Fruit fly (Drosophila melanogaster) whole organism: ENCODE measurements around the gene CG1958.

Source experiments
- CG8478 ChIP-seq: fragments of >200 bp; optimal IDR thresholded peaks from 2 replicates; lab custom pipeline; 2018; ENCODE audit warnings: inconsistent platforms
- Dll ChIP-seq: fragments of >200 bp; optimal IDR thresholded peaks from 2 replicates; lab custom pipeline; 2017
- EcR ChIP-seq, 2 experiments: fragments of >200 bp; optimal IDR thresholded peaks; 2 replicates each; lab custom pipeline; 2017; ENCODE audit warnings: missing biosample characterization in 2 of 2, missing genetic modification characterization in 2 of 2, missing genetic modification reagents in 2 of 2
- pan ChIP-seq: fragments of >200 bp; optimal IDR thresholded peaks from 2 replicates; lab custom pipeline; 2017
- psq ChIP-seq: fragments of >200 bp; optimal IDR thresholded peaks from 2 replicates; lab custom pipeline; 2017
- usp ChIP-seq: fragments of >200 bp; optimal IDR thresholded peaks from 2 replicates; lab custom pipeline; 2017; ENCODE audit warnings: missing biosample characterization, missing genetic modification characterization, mixed read lengths

CG1958 gene

DNA sequence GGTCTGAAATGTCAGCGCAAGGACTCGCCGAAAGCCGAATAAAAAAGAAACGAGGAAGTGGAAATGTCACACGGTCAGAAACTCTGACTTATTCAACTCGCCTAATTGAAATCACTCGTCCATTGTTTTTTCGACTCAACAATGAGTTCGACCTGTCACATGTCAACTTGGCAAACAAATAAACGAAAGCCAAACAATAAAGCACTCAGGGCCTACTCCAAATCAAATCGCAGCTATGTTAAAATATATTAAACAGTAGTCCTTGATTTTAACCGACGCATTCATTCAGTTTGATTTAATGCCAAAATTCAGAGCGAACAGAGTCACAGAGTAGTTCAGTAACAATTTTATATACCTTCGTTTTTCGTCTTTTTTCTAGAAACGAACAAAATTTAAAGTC, at the start of gene CG1958:
TSS of gene CG1958 (plus strand) at position 301 of the 400 bp plus-strand sequence.
- no peak for TF ChIP-seq CG8478
- no peak for TF ChIP-seq pan (lab: Kevin White, UChicago)
- no peak for TF ChIP-seq psq
- no peak for TF ChIP-seq EcR (GFP tag; optimal IDR thresholded peaks at IDR 0.05; lab: Kevin White, UChicago)
- no peak for TF ChIP-seq Dll
- TF ChIP-seq usp (GFP tag; lab: Kevin White, UChicago) = no peak

DNA sequence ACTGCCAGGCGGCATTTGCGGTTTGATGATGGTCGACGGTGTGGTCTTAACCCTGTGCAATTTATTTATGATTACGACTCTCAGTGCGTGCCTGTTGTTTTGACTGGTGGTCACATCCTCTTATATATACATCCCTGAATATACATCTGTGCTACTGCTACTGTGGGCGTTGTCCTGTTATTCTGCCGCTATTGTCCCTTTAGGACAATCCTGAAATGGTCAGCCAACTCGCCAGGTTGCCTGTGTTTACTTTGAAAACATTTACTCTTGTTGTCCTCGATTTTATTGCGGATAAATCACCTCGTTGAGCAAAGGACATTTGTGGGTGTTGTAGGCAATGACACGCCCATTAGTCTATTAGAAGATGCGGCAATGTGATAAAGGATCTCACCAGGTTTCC, 45.6 kb upstream of the CG1958 start:
- TF ChIP-seq EcR (GFP tag; optimal IDR thresholded peaks at IDR 0.05; lab: Kevin White, UChicago) = no peak

DNA sequence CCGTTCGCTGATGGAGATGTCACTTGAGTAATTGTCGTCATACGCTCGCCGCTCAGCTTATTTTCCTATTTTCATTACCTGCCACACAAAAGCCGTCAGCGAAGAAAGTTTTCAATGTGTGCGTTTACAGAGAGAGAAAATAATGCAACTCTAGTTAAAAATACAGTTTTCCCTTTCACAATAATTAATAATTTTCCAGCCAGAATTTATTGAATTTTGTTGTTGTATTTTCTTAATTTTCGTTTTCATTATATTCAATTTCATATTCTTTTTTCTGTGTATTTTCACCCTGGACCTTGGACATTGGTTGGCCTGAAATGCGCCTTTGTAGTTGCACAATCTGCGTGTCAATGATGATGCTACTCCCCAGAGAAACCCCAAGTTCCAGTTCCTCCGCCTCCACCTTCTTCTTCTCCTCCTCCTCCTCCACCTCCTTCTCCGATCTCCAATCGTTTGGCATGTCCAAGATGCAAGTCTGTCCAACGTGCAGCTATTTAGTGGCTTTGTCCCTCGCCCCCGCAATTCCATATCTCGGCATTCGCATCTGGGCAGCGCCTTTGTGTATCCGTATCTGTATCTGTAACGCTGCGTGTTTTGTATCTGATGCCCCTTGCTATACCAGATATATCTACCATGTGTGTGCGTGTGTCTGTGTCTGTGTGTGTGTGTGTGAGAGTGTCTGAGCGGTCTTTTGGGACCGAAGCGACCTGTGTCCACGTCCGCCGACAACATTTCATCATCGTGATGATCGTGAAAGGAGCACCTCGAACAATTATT, 44.4 kb upstream of the CG1958 start:
- TF ChIP-seq psq (no peak), Dll (no peak), CG8478 (no peak), pan (lab: Kevin White, UChicago) (no peak), EcR (GFP tag; optimal IDR thresholded peaks at IDR 0.05; lab: Kevin White, UChicago) (no peak), usp (GFP tag; lab: Kevin White, UChicago) (no peak)

DNA sequence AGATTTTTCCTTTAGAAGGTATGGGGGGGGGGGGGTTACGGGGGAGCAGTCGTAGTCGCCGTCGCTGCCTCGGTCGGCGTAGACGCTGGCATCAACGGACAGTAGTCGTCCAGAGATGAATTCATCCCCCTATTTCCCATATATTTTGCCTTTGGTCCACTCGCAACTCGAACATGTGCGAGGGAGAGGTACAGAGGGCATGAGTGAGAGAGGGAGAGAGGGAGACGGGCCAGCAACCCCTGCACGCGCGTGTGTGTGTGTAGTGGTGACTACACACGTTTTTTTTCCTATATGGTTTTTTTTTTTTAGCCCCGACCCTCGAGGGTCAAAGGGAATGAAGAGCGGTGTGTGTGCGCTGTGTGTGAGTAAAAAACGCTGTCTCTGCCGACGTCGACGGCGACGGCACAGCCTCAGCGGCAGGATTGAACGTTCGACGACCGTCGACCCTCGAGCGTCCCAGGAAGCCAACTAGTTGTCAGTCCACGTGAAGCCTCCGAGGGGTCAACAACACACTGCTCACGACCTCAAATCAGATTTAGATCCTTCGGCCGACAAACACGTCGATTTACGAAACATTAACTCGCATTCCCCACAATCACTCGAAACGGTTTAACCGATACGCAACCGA, 40.6 kb upstream of the CG1958 start:
- TF ChIP-seq usp (GFP tag; lab: Kevin White, UChicago) (no peak), Dll (no peak), pan (lab: Kevin White, UChicago) (no peak), EcR (GFP tag; optimal IDR thresholded peaks at IDR 0.05; lab: Kevin White, UChicago) (no peak), CG8478 (no peak), psq (no peak)

DNA sequence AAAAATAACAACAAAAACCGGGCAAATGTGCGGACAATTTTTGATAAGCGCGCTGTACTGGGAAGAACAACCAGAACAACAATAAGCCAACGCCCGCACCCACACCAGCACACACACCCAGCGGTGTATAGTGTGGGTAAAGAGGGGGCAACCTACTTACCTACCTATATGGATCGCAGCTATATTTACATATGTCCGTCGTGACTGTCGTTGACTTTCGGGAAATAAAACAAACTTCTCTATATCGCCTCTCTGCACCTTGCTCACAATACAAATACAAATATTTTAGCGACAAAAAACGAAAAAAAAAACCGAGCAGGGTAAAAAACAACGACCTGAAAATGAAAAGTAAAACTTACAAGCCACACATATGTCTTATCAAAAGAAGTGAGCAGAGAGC, 39.4 kb upstream of the CG1958 start:
- no peak for TF ChIP-seq usp (GFP tag; lab: Kevin White, UChicago)
- no peak for TF ChIP-seq EcR (GFP tag; optimal IDR thresholded peaks at IDR 0.05; lab: Kevin White, UChicago)
- no peak for TF ChIP-seq pan (lab: Kevin White, UChicago)
- TF ChIP-seq CG8478 = no peak
- TF ChIP-seq Dll = no peak
- TF ChIP-seq psq = no peak

DNA sequence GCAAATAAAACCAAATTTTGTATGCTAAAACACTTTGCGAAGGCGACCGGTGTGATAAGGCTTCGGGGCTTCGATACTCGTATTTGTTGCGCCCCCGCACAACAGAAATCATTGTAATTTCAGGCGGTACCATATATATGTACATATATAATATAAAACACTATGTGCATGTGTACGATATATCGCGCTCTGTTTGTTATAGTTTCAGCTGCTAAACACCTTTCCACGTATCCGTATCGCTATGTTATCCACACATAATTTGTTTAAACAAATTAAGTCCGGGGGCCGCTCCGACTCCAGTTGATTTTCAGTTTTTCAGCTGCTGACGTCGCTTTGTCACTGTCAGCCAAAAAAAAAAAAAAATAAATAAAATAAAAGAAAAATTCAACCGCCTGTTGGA, 38.1 kb upstream of the CG1958 start:
- TF ChIP-seq psq (no peak), usp (GFP tag; lab: Kevin White, UChicago) (no peak)

DNA sequence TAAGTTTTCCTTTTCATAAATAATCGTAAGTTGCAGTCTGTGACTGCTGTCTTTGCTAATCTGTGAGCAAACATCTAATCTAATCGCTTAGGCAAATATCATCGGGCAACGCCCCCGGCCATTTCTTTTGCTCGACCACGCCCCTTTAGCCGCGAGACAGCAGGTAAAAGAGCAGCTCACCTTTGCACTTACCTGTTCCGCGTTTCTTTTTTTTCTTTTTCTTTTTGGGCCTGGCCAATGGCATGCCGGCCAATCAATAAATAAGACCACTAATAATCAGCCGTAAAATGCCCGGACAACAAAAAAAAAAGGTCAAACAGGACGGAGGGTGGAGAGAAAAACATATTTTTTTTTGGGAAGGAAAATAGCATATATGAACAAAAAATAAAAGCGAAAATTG, 36.1 kb upstream of the CG1958 start:
- TF ChIP-seq pan (lab: Kevin White, UChicago) (no peak), Dll (no peak), usp (GFP tag; lab: Kevin White, UChicago) (no peak), EcR (GFP tag; optimal IDR thresholded peaks at IDR 0.05; lab: Kevin White, UChicago) (no peak), psq (no peak), CG8478 (no peak)

DNA sequence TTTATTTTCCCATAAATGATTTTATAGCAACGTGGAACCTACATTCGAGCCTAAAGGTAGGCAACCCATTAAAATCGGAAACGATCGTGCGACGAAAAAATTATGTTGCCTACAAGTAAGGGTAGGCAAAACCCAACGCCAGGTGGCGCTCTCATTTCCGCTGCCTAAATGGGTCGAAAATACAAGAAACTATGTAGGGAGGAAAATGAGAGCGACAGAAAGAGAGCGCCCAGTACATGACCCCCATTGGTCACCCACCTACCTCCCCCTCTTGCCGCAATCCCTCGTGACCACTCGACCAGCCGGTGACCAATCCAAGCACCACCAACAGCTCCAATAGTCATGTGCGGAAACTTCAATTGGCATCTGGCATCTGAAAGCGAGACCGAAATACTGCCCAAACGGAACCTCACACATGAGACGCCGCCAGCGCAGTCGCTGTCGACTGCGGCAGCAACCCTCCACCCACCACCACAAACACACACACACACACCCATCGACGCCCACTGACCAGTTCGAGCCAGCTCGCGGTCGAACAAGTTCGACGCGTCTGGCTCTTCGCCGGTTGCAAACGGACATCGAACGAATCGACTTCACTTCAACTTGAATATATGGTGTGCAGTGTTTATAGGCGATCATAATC, 24.6 kb upstream of the CG1958 start:
- TF ChIP-seq pan (lab: Kevin White, UChicago) (no peak), Dll (no peak), EcR (GFP tag; optimal IDR thresholded peaks at IDR 0.05; lab: Kevin White, UChicago) (no peak), CG8478 (no peak), psq (no peak), usp (GFP tag; lab: Kevin White, UChicago) (no peak)

DNA sequence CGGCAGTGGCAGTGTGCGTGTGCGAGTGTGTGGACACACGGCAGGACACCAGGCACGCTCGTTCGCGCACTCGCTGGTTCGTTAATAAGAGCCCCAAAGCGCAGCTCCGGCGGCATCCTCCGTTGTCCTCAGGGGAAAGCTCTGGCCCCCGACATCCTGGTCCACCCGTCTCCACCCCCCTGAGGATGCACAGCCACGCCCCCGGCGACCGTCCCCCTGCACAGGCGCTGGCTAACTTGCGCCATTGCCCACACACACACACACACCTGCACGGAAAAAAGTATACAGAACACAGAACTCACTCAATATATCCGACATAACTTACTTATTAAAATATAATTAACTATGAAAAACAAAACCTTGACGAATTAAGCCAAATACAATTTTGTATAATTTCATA, 20.6 kb upstream of the CG1958 start:
- TF ChIP-seq usp (GFP tag; lab: Kevin White, UChicago) = no peak
- TF ChIP-seq pan (lab: Kevin White, UChicago) = no peak
- TF ChIP-seq psq = no peak
- TF ChIP-seq Dll = no peak
- no peak for TF ChIP-seq CG8478
- no peak for TF ChIP-seq EcR (GFP tag; optimal IDR thresholded peaks at IDR 0.05; lab: Kevin White, UChicago)

DNA sequence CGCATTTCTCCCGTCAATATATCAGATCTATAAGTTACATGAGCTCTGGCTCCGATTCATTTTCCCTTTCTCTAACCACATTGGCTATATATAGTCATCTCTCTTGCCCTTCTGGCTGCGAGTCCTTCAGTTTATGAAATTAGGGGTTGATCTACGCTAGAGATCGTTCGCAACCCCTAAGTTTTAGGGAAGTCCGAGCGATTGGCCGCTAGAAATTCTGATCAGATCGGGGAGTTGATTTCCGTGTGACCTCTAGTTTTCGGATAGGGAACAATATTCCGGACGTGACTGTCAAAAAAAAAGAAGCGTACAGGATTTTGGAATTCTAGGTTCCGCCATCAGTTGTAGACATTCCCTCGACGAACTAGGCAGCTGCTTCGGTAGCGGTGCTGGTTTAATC, 14.2 kb upstream of the CG1958 start:
- TF ChIP-seq CG8478 (no peak), EcR (GFP tag; optimal IDR thresholded peaks at IDR 0.05; lab: Kevin White, UChicago) (no peak), psq (no peak), Dll (no peak), usp (GFP tag; lab: Kevin White, UChicago) (no peak), pan (lab: Kevin White, UChicago) (no peak)

DNA sequence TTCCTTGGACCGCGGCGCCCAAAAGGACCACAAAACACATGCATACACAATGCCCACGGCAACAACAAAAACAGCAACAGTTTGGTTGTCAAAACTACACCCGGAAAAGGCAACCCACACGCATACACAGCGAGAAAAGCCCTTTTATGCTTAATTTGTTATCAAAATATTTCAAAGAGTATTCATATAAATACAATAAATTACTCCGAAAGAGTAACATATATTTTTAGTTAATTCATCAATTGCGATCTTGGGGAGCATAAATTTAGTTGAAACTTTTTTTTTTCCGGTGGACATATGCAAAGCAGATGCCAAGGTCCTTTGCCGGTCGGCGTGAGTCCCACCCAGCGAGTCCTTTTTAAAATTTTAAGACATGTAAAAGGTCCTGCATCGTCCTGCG, 11.6 kb upstream of the CG1958 start:
- TF ChIP-seq psq = no peak
- no peak for TF ChIP-seq Dll
- TF ChIP-seq CG8478 = no peak

DNA sequence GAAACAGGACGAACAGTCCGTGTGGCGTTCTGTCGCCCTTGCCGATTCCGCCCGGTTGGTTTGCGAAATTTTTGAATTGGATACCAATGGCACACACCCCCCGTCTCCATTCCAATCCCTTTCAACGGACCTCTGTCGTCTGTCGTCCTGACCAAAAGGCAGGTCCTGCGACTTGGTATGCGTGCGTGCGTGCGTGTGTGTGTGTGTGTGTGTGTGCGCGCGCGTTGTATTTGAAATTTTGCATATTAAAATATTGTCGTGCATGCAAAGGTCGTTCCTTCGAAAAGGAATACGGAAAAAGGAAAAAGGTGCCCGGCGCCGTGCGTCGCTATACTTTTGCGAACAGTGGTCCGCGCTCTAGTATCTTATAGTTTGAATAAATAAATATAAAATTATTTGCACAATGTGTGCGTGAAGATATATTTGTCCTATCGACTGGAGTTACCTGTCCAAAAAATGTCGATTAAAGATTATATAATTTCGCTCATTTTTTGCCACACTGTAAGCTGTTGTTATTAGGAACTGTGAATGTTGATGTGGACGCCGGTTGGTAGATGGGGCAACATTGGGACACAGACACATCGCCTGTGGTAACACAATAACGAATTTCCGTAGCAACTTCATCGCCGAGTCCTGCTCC, 4.8 kb downstream of the CG1958 start:
- TF ChIP-seq pan (lab: Kevin White, UChicago) (peak; percentile 52), CG8478 (no peak)

DNA sequence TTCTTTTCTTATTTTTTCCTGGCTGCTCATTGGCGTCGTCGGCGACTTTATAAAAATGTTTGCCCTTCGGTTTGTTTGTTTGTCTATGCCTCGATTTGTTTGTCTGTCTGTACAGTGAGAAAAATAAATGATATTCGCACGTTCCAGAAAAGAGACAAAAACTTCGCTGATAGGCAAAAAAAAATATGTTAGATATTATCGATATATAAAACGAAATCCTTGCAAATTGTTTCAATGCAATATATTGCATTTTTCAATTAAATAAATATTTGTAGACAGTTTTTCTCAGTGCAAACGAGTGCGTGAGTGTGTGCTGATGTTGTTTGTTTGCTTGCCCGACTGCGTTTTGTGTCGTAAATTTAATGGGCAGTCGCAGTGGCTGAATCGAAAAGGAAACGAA, 10.3 kb downstream of the CG1958 start:
- TF ChIP-seq pan (lab: Kevin White, UChicago) (no peak), usp (GFP tag; lab: Kevin White, UChicago) (no peak)
